Fruit fly (Drosophila melanogaster): Measurements from ENCODE around the gene CG31809.
A peak's percentile ranks its signal among the peaks of the same experiment; 100 is the strongest.

dm6 chr2L:16817421-16818101 lies 41.0 kb downstream of the CG31809 start:
- no peak for TF ChIP-seq fd85E (GFP tag; optimal IDR thresholded peaks at IDR 0.05)
- no peak for TF ChIP-seq CG6808 (GFP tag; optimal IDR thresholded peaks at IDR 0.05)
- no peak for TF ChIP-seq Hr4 (GFP tag; optimal IDR thresholded peaks at IDR 0.05)
- TF ChIP-seq CG31627 (GFP tag; optimal IDR thresholded peaks at IDR 0.05): peak; percentile 5
- no peak for TF ChIP-seq dsx (GFP tag; optimal IDR thresholded peaks at IDR 0.05; ENCODE audit: poor library complexity, severe bottlenecking)

Data from whole organism, prepupa.